Fruit fly (Drosophila melanogaster) whole organism, embryonic: ENCODE data around the gene CG15629.

Source experiments
- Atf-2 ChIP-seq: fragments of 200-800 bp; sonication (Bioruptor generic); optimal IDR thresholded peaks from 2 replicates; lab custom pipeline; 2016; ENCODE audit warnings: missing biosample characterization, missing genetic modification characterization
- BtbVII ChIP-seq: fragments of 200-800 bp; sonication (Bioruptor generic); optimal IDR thresholded peaks from 3 replicates; lab custom pipeline; 2017; ENCODE audit warnings: missing biosample characterization, mild to moderate bottlenecking, missing genetic modification characterization
- CG10431 ChIP-seq: fragments of 200-800 bp; sonication (Bioruptor generic); optimal IDR thresholded peaks from 3 replicates; lab custom pipeline; 2018; ENCODE audit warnings: missing biosample characterization, mild to moderate bottlenecking, missing genetic modification characterization
- CG10565 ChIP-seq: fragments of 200-800 bp; sonication (Bioruptor generic); optimal IDR thresholded peaks from 3 replicates; lab custom pipeline; 2016; ENCODE audit warnings: missing biosample characterization, mild to moderate bottlenecking, missing genetic modification characterization
- CG11696 ChIP-seq: fragments of 200-800 bp; sonication (Bioruptor generic); IDR thresholded peaks from 2 replicates; pipeline ENCODE4 v1.3.6; 2022; ENCODE audit warnings: missing biosample characterization, missing genetic modification characterization
- CG12219 ChIP-seq: fragments of 200-800 bp; sonication (Bioruptor generic); optimal IDR thresholded peaks from 3 replicates; lab custom pipeline; 2018; ENCODE audit warnings: missing biosample characterization, mild to moderate bottlenecking, missing genetic modification characterization
- CG14710 ChIP-seq: fragments of 200-800 bp; sonication (Bioruptor generic); optimal IDR thresholded peaks from 3 replicates; lab custom pipeline; 2019; ENCODE audit warnings: missing biosample characterization, mild to moderate bottlenecking, missing genetic modification characterization, moderate library complexity
- CG1647 ChIP-seq: fragments of 200-800 bp; sonication (Bioruptor generic); optimal IDR thresholded peaks from 3 replicates; lab custom pipeline; 2016; ENCODE audit warnings: missing biosample characterization, missing genetic modification characterization
- CG1792 ChIP-seq: fragments of 200-800 bp; sonication (Bioruptor generic); optimal IDR thresholded peaks from 2 replicates; lab custom pipeline; 2016; ENCODE audit warnings: missing biosample characterization, missing genetic modification characterization
- CG18011 ChIP-seq: fragments of 200-800 bp; sonication (Bioruptor generic); optimal IDR thresholded peaks from 2 replicates; lab custom pipeline; 2017; ENCODE audit warnings: missing biosample characterization, missing genetic modification characterization, mild to moderate bottlenecking, moderate library complexity, missing genotype
- CG2678 ChIP-seq: fragments of 200-800 bp; sonication (Bioruptor generic); optimal IDR thresholded peaks from 3 replicates; lab custom pipeline; 2019; ENCODE audit warnings: missing biosample characterization, mild to moderate bottlenecking, missing genetic modification characterization, moderate library complexity
- CG30403 ChIP-seq: fragments of 200-800 bp; sonication (Bioruptor generic); optimal IDR thresholded peaks from 3 replicates; lab custom pipeline; 2016; ENCODE audit warnings: missing biosample characterization, missing genetic modification characterization
- CG30431 ChIP-seq: fragments of 200-800 bp; sonication (Bioruptor generic); optimal IDR thresholded peaks from 2 replicates; lab custom pipeline; 2017; ENCODE audit warnings: missing biosample characterization, missing genetic modification characterization
- CG34376 ChIP-seq: fragments of 200-800 bp; sonication (Bioruptor generic); optimal IDR thresholded peaks from 2 replicates; lab custom pipeline; 2018; ENCODE audit warnings: missing biosample characterization, mild to moderate bottlenecking, missing genetic modification characterization
- CG43689 ChIP-seq: fragments of 200-800 bp; sonication (Bioruptor generic); IDR thresholded peaks from 2 replicates; pipeline ENCODE4 v1.3.6; 2022; ENCODE audit warnings: missing biosample characterization, missing genetic modification characterization
- CG4707 ChIP-seq: fragments of 200-800 bp; sonication (Bioruptor generic); optimal IDR thresholded peaks from 2 replicates; lab custom pipeline; 2018; ENCODE audit warnings: missing biosample characterization, mild to moderate bottlenecking, missing genetic modification characterization, moderate library complexity
- CG9817 ChIP-seq: fragments of 200-800 bp; sonication (Bioruptor generic); optimal IDR thresholded peaks from 2 replicates; lab custom pipeline; 2018; ENCODE audit warnings: missing biosample characterization, mild to moderate bottlenecking, missing genetic modification characterization, moderate library complexity
- CG9932 ChIP-seq: fragments of 200-800 bp; sonication (Bioruptor generic); IDR thresholded peaks from 2 replicates; pipeline ENCODE4 v1.3.6; 2022; ENCODE audit warnings: missing biosample characterization, missing genetic modification characterization
- Eip74EF ChIP-seq, 2 experiments: fragments of 200-800 bp in 1 of 2; fragments of >200 bp in 1 of 2; sonication (Bioruptor generic) in 1 of 2; optimal IDR thresholded peaks; 2 replicates each; lab custom pipeline; 2017 to 2019; ENCODE audit warnings: missing biosample characterization in 2 of 2, missing genetic modification characterization in 2 of 2, mild to moderate bottlenecking in 1 of 2, moderate library complexity in 1 of 2
- HHEX ChIP-seq: fragments of 200-800 bp; sonication (Bioruptor generic); optimal IDR thresholded peaks from 3 replicates; lab custom pipeline; 2017; ENCODE audit warnings: missing biosample characterization, mild to moderate bottlenecking, missing genetic modification characterization, missing genetic modification reagents
- HmgD ChIP-seq: fragments of 200-800 bp; sonication (Bioruptor generic); optimal IDR thresholded peaks from 3 replicates; lab custom pipeline; 2016; ENCODE audit warnings: missing biosample characterization, missing genetic modification characterization
- Hmx ChIP-seq: fragments of 200-800 bp; sonication (Bioruptor generic); optimal IDR thresholded peaks from 2 replicates; lab custom pipeline; 2016; ENCODE audit warnings: missing biosample characterization, missing genetic modification characterization
- Hr3 ChIP-seq: fragments of 200-800 bp; sonication (Bioruptor generic); optimal IDR thresholded peaks from 3 replicates; lab custom pipeline; 2016; ENCODE audit warnings: missing biosample characterization, missing genetic modification characterization
- Lhr ChIP-seq: fragments of 200-800 bp; sonication (Bioruptor generic); optimal IDR thresholded peaks from 3 replicates; lab custom pipeline; 2017; ENCODE audit warnings: mild to moderate bottlenecking, missing biosample characterization, missing genetic modification reagents, missing genetic modification characterization
- MESR4 ChIP-seq: fragments of 200-800 bp; sonication (Bioruptor generic); optimal IDR thresholded peaks from 2 replicates; lab custom pipeline; 2018; ENCODE audit warnings: missing biosample characterization, mild to moderate bottlenecking, missing genetic modification characterization, moderate library complexity
- MTF-1 ChIP-seq: fragments of 200-800 bp; sonication (Bioruptor generic); optimal IDR thresholded peaks from 2 replicates; lab custom pipeline; 2018; ENCODE audit warnings: missing biosample characterization, mild to moderate bottlenecking, missing genetic modification characterization, borderline replicate concordance
- Myb ChIP-seq: fragments of 200-800 bp; sonication (Bioruptor generic); optimal IDR thresholded peaks from 2 replicates; lab custom pipeline; 2016; ENCODE audit warnings: missing biosample characterization, missing genetic modification characterization
- Oli ChIP-seq: fragments of 200-800 bp; sonication (Bioruptor generic); optimal IDR thresholded peaks from 2 replicates; lab custom pipeline; 2018; ENCODE audit warnings: missing biosample characterization, mild to moderate bottlenecking, missing genetic modification characterization, moderate library complexity
- Six4 ChIP-seq: fragments of 200-800 bp; sonication (Bioruptor generic); optimal IDR thresholded peaks from 2 replicates; lab custom pipeline; 2016; ENCODE audit warnings: missing biosample characterization, missing genetic modification characterization
- Vsx1 ChIP-seq: fragments of 200-800 bp; sonication (Bioruptor generic); optimal IDR thresholded peaks from 2 replicates; lab custom pipeline; 2017; ENCODE audit warnings: missing biosample characterization, mild to moderate bottlenecking, missing genetic modification characterization, missing genetic modification reagents
- YL-1 ChIP-seq: fragments of 200-800 bp; sonication (Bioruptor generic); optimal IDR thresholded peaks from 3 replicates; lab custom pipeline; 2017; ENCODE audit warnings: missing biosample characterization, mild to moderate bottlenecking, missing genetic modification characterization
- abd-A ChIP-seq: fragments of 200-800 bp; sonication (Bioruptor generic); optimal IDR thresholded peaks from 3 replicates; lab custom pipeline; 2019; ENCODE audit warnings: missing biosample characterization, mild to moderate bottlenecking, missing genetic modification characterization, moderate library complexity
- ara ChIP-seq: fragments of 200-800 bp; sonication (Bioruptor generic); IDR thresholded peaks from 2 replicates; pipeline ENCODE4 v1.3.6; 2022; ENCODE audit warnings: missing biosample characterization, missing genetic modification characterization
- danr ChIP-seq: fragments of 200-800 bp; sonication (Bioruptor generic); IDR thresholded peaks from 2 replicates; pipeline ENCODE4 v1.3.6; 2022; ENCODE audit warnings: missing biosample characterization, missing genetic modification characterization
- dimm ChIP-seq: fragments of 200-800 bp; sonication (Bioruptor generic); IDR thresholded peaks from 2 replicates; pipeline ENCODE4 v1.3.6; 2022; ENCODE audit warnings: missing biosample characterization, missing genetic modification characterization
- exex ChIP-seq: fragments of 200-800 bp; sonication (Bioruptor generic); optimal IDR thresholded peaks from 4 replicates; lab custom pipeline; 2018; ENCODE audit warnings: missing biosample characterization, mild to moderate bottlenecking, missing genetic modification characterization, moderate library complexity
- knrl ChIP-seq: fragments of 200-800 bp; sonication (Bioruptor generic); IDR thresholded peaks from 3 replicates; pipeline ENCODE4 v1.3.6; 2022; ENCODE audit warnings: missing biosample characterization, missing genetic modification characterization; ENCODE audit not compliant: partially characterized antibody
- lab ChIP-seq: fragments of 200-800 bp; sonication (Bioruptor generic); optimal IDR thresholded peaks from 3 replicates; lab custom pipeline; 2017; ENCODE audit warnings: missing biosample characterization, missing genetic modification characterization, mild to moderate bottlenecking, moderate library complexity, missing genetic modification reagents
- lmd ChIP-seq: fragments of 200-800 bp; sonication (Bioruptor generic); IDR thresholded peaks from 2 replicates; pipeline ENCODE4 v1.3.6; 2022; ENCODE audit warnings: missing biosample characterization, missing genetic modification characterization
- pita ChIP-seq: fragments of 200-800 bp; sonication (Bioruptor generic); optimal IDR thresholded peaks from 2 replicates; lab custom pipeline; 2017; ENCODE audit warnings: missing biosample characterization, mild to moderate bottlenecking, missing genetic modification characterization
- pzg ChIP-seq: fragments of 200-800 bp; sonication (Bioruptor generic); optimal IDR thresholded peaks from 3 replicates; lab custom pipeline; 2018; ENCODE audit warnings: missing biosample characterization, mild to moderate bottlenecking, missing genetic modification characterization, moderate library complexity
- salm ChIP-seq: fragments of 200-800 bp; sonication (Bioruptor generic); optimal IDR thresholded peaks from 2 replicates; lab custom pipeline; 2018; ENCODE audit warnings: missing biosample characterization, mild to moderate bottlenecking, missing genetic modification characterization
- scrt ChIP-seq: fragments of 200-800 bp; sonication (Bioruptor generic); optimal IDR thresholded peaks from 2 replicates; lab custom pipeline; 2018; ENCODE audit warnings: missing biosample characterization, mild to moderate bottlenecking, missing genetic modification characterization, moderate library complexity
- sens ChIP-seq: fragments of 200-800 bp; sonication (Bioruptor generic); peaks from one replicate; lab custom pipeline; 2016; ENCODE audit warnings: missing biosample characterization, missing genetic modification characterization
- sna ChIP-seq: fragments of 200-800 bp; sonication (Bioruptor generic); IDR thresholded peaks from 2 replicates; pipeline ENCODE4 v1.3.6; 2022; ENCODE audit warnings: missing biosample characterization, missing genetic modification characterization; ENCODE audit not compliant: partially characterized antibody
- trem ChIP-seq: fragments of 200-800 bp; optimal IDR thresholded peaks from 3 replicates; lab custom pipeline; 2019; ENCODE audit warnings: missing biosample characterization, mild to moderate bottlenecking, missing genetic modification characterization, moderate library complexity
- ttk ChIP-seq: fragments of 200-800 bp; sonication (Bioruptor generic); IDR thresholded peaks from 2 replicates; pipeline ENCODE4 v2.1.2; 2022; ENCODE audit warnings: missing biosample characterization, missing genetic modification characterization
- vnd ChIP-seq: fragments of 200-800 bp; sonication (Bioruptor generic); IDR thresholded peaks from 3 replicates; pipeline ENCODE4 v1.3.6; 2022; ENCODE audit warnings: missing biosample characterization, missing genetic modification characterization; ENCODE audit not compliant: partially characterized antibody
- wdn ChIP-seq: fragments of 200-800 bp; sonication (Bioruptor generic); IDR thresholded peaks from 2 replicates; pipeline ENCODE4 v1.3.6; 2022; ENCODE audit warnings: missing biosample characterization, missing genetic modification characterization

CG15629 gene

DNA sequence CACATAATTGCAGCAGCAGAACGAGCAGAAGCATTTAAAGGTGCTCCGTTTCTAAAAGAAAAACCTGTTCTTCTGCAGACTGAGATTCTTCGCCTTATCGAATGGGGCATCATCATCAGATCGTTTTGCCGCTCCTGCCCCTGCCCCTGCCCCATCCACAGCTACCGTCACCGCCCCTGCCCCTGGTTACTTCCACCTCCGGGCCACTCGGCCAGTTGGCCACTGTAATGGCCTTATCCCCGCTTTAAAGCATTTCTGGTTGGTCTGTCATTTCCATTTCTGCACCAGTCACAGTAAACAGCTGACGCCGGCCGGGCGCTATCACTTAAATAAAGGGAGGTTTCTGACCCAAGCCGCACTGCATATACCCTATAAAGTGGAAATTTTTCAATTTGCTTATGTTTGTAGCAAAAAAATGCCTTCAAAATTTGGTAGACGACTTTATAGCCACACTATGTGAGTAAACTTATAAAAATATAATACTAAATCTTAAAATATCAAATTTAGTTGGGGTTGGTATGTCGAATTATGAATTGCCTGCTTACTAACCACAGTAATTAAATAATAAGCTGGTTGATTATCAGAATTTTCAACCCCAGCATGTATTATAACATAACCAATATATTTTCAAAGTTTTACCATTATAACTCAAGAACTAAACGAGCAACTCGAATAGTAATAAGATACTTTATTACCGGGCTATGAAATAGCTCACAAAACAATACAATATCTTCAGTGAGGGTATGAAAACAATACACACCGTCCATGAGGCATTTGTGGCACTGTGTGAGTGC lies 1.9 kb upstream of the CG15629 start (continued):
- TF ChIP-seq CG2678 (tag; lab: Kevin White, UChicago) = peak; percentile 85
- no peak for TF ChIP-seq CG34376 (GFP tag; lab: Kevin White, UChicago)
- peak; percentile 61 for TF ChIP-seq ttk (GFP tag; lab: Robert Waterston, UW)
- no peak for TF ChIP-seq sna (GFP tag; lab: Robert Waterston, UW)
- TF ChIP-seq lmd (GFP tag; lab: Robert Waterston, UW) = peak; percentile 76
- peak; percentile 89 for TF ChIP-seq CG30403 (GFP tag; lab: Kevin White, UChicago)
- peak; percentile 44 for TF ChIP-seq CG9817 (tag; lab: Kevin White, UChicago)
- no peak for TF ChIP-seq wdn (GFP tag; lab: Robert Waterston, UW)
- TF ChIP-seq pita (GFP tag; lab: Kevin White, UChicago) = no peak
- no peak for TF ChIP-seq salm
- no peak for TF ChIP-seq CG1792 (GFP tag; lab: Kevin White, UChicago)
- no peak for TF ChIP-seq HmgD (GFP tag; lab: Kevin White, UChicago)
- TF ChIP-seq Oli (tag; lab: Kevin White, UChicago) = peak; percentile 83
- peak; percentile 17 for TF ChIP-seq exex
- peak; percentile 69 for TF ChIP-seq BtbVII (GFP tag; lab: Kevin White, UChicago)
- TF ChIP-seq CG43689 (GFP tag; lab: Robert Waterston, UW) = no peak
- no peak for TF ChIP-seq CG10565 (GFP tag; lab: Kevin White, UChicago)
- TF ChIP-seq vnd (GFP tag; lab: Robert Waterston, UW) = no peak
- TF ChIP-seq Myb = no peak
- no peak for TF ChIP-seq YL-1
- no peak for TF ChIP-seq trem
- TF ChIP-seq CG1647 = peak; percentile 32
- peak; percentile 92 for TF ChIP-seq sens (GFP tag; lab: Kevin White, UChicago)
- no peak for TF ChIP-seq danr (GFP tag; lab: Robert Waterston, UW)
- TF ChIP-seq CG10431 (GFP tag; lab: Kevin White, UChicago) = peak; percentile 56
- TF ChIP-seq Hmx (GFP tag; lab: Kevin White, UChicago) = peak; percentile 53
- TF ChIP-seq CG9932 (GFP tag; lab: Robert Waterston, UW) = no peak; the same call in 1 of the 2 replicates
- no peak for TF ChIP-seq MTF-1 (GFP tag; lab: Kevin White, UChicago)
- no peak for TF ChIP-seq pzg
- no peak for TF ChIP-seq CG4707
- no peak for TF ChIP-seq CG11696 (GFP tag; lab: Robert Waterston, UW)
- peak; percentile 63 for TF ChIP-seq CG14710 (tag; lab: Kevin White, UChicago)
- no peak for TF ChIP-seq knrl (GFP tag; lab: Robert Waterston, UW)
- TF ChIP-seq Lhr (GFP tag; lab: Kevin White, UChicago) = no peak
- TF ChIP-seq CG12219 = peak; percentile 22
- peak; percentile 22 for TF ChIP-seq CG18011 (GFP tag; lab: Kevin White, UChicago)
- TF ChIP-seq Hr3 (GFP tag; lab: Kevin White, UChicago) = peak; percentile 72
- no peak for TF ChIP-seq scrt (GFP tag; lab: Kevin White, UChicago)
- TF ChIP-seq Vsx1 (GFP tag; lab: Kevin White, UChicago) = no peak
- no peak for TF ChIP-seq dimm (GFP tag; lab: Robert Waterston, UW)
- peak in 1 of 2 experiments; percentile 59 for TF ChIP-seq Eip74EF (GFP tag; optimal IDR thresholded peaks at IDR 0.05; lab: Kevin White, UChicago)
- TF ChIP-seq Six4 (GFP tag; lab: Kevin White, UChicago) = peak; percentile 61
- TF ChIP-seq CG30431 (GFP tag; lab: Kevin White, UChicago) = peak; percentile 53
- peak; percentile 56 for TF ChIP-seq HHEX (GFP tag; lab: Kevin White, UChicago)
- peak; percentile 2 for TF ChIP-seq Atf-2 (GFP tag; lab: Kevin White, UChicago)
- peak; percentile 17 for TF ChIP-seq lab
- TF ChIP-seq abd-A (tag; lab: Kevin White, UChicago) = no peak
- no peak for TF ChIP-seq ara (GFP tag; lab: Robert Waterston, UW)
- TF ChIP-seq MESR4 = no peak
